Worm (Caenorhabditis elegans) whole organism, young adult: ENCODE results near the gene str-211.
A peak's percentile ranks its signal among the peaks of the same experiment; 100 is the strongest.
"Not testable (repeated sequence)": the region's sequence is repeated elsewhere in the genome, so short reads cannot be mapped to it uniquely, and the experiment has no call there.

Experiments used
- B0261.1 ChIP-seq: sonication (generic microtip); optimal IDR thresholded peaks from 2 replicates; lab custom pipeline; 2016; ENCODE audit warnings: mild to moderate bottlenecking, missing genetic modification characterization, moderate library complexity, missing compliant biosample characterization
- B0336.3 ChIP-seq: fragments of 200-800 bp; sonication (Bioruptor generic); IDR thresholded peaks from 2 replicates; pipeline ENCODE4 v1.3.6; 2022; ENCODE audit warnings: missing genetic modification characterization, missing compliant biosample characterization
- C06A6.2 ChIP-seq: fragments of 200-800 bp; sonication (Bioruptor generic); conservative IDR thresholded peaks from 2 replicates; pipeline ENCODE4 v1.3.6; 2022; ENCODE audit warnings: missing genetic modification characterization, missing compliant biosample characterization
- C17E4.6 ChIP-seq: fragments of 200-800 bp; sonication (Bioruptor generic); IDR thresholded peaks from 2 replicates; pipeline ENCODE4 v1.3.6; 2022; ENCODE audit warnings: missing genetic modification reagents, missing genetic modification characterization, missing compliant biosample characterization
- D2030.7 ChIP-seq: fragments of 200-800 bp; sonication (Bioruptor generic); IDR thresholded peaks from 2 replicates; pipeline ENCODE4 v1.3.6; 2022; ENCODE audit warnings: missing genetic modification reagents, missing genetic modification characterization, missing compliant biosample characterization
- F33H1.4 ChIP-seq: fragments of 200-800 bp; sonication (Bioruptor generic); IDR thresholded peaks from 2 replicates; pipeline ENCODE4 v1.3.6; 2022; ENCODE audit warnings: missing genetic modification reagents, missing genetic modification characterization, missing compliant biosample characterization
- F55B11.4 ChIP-seq: sonication (generic microtip); optimal IDR thresholded peaks from 2 replicates; lab custom pipeline; 2016; ENCODE audit warnings: missing compliant biosample characterization, missing genetic modification characterization, borderline replicate concordance; ENCODE audit not compliant: insufficient read depth
- Y53F4B.3 ChIP-seq: fragments of 200-800 bp; sonication (Bioruptor generic); IDR thresholded peaks from 2 replicates; pipeline ENCODE4 v1.3.6; 2022; ENCODE audit warnings: missing genetic modification reagents, missing genetic modification characterization, missing compliant biosample characterization
- Y95B8A.8 ChIP-seq: fragments of 200-800 bp; sonication (Bioruptor generic); IDR thresholded peaks from 2 replicates; pipeline ENCODE4 v1.3.6; 2022; ENCODE audit warnings: missing genetic modification reagents, missing genetic modification characterization, missing compliant biosample characterization
- akir-1 ChIP-seq: fragments of 200-800 bp; sonication (Bioruptor generic); optimal IDR thresholded peaks from 2 replicates; lab custom pipeline; 2018; ENCODE audit warnings: mild to moderate bottlenecking, missing genetic modification characterization, moderate library complexity, missing compliant biosample characterization
- ama-1 ChIP-seq, 3 experiments: fragments of 150-350 bp in 1 of 3; sonication (generic microtip) in 2 of 3; optimal IDR thresholded peaks; 2 replicates each; lab custom pipeline; 2014 to 2018; ENCODE audit warnings: missing biosample characterization in 2 of 3, missing genetic modification characterization in 2 of 3, missing genetic modification reagents in 2 of 3
- aptf-2 ChIP-seq: fragments of 200-800 bp; sonication (Bioruptor generic); conservative IDR thresholded peaks from 2 replicates; pipeline ENCODE4 v1.3.6; 2022; ENCODE audit warnings: missing genetic modification reagents, missing genetic modification characterization, missing compliant biosample characterization
- atf-7 ChIP-seq: sonication (generic microtip); optimal IDR thresholded peaks from 2 replicates; lab custom pipeline; 2017; ENCODE audit warnings: mild to moderate bottlenecking, missing genetic modification characterization, missing compliant biosample characterization
- attf-3 ChIP-seq: fragments of 200-800 bp; sonication (Bioruptor generic); conservative IDR thresholded peaks from 2 replicates; pipeline ENCODE4 v1.3.6; 2022; ENCODE audit warnings: missing genetic modification reagents, missing genetic modification characterization, missing compliant biosample characterization
- ceh-100 ChIP-seq: fragments of 200-800 bp; sonication (Bioruptor generic); IDR thresholded peaks from 2 replicates; pipeline ENCODE4 v1.3.6; 2022; ENCODE audit warnings: missing genetic modification reagents, missing genetic modification characterization, missing compliant biosample characterization
- ceh-91 ChIP-seq: fragments of 200-800 bp; sonication (Bioruptor generic); IDR thresholded peaks from 2 replicates; pipeline ENCODE4 v1.3.6; 2022; ENCODE audit warnings: missing genetic modification reagents, missing genetic modification characterization, missing compliant biosample characterization
- fkh-3 ChIP-seq: sonication (generic microtip); optimal IDR thresholded peaks from 2 replicates; lab custom pipeline; 2016; ENCODE audit warnings: mild to moderate bottlenecking, missing genetic modification characterization, missing compliant biosample characterization
- hmg-1.2 ChIP-seq: fragments of 200-800 bp; sonication (Bioruptor generic); IDR thresholded peaks from 2 replicates; pipeline ENCODE4 v1.3.6; 2022; ENCODE audit warnings: missing genetic modification reagents, missing genetic modification characterization, missing compliant biosample characterization
- hmg-20 ChIP-seq: fragments of 200-800 bp; sonication (Bioruptor generic); IDR thresholded peaks from 2 replicates; pipeline ENCODE4 v1.3.6; 2022; ENCODE audit warnings: missing genetic modification reagents, missing genetic modification characterization, missing compliant biosample characterization
- hrde-1 ChIP-seq: sonication (generic microtip); optimal IDR thresholded peaks from 2 replicates; lab custom pipeline; 2016; ENCODE audit warnings: missing genetic modification characterization, mild to moderate bottlenecking, missing compliant biosample characterization, moderate library complexity, missing genotype, missing genetic modification reagents, borderline replicate concordance
- lag-1 ChIP-seq: fragments of 200-800 bp; sonication (Bioruptor generic); IDR thresholded peaks from 2 replicates; pipeline ENCODE4 v1.3.6; 2022; ENCODE audit warnings: missing genetic modification reagents, missing genetic modification characterization, missing compliant biosample characterization
- lin-40 ChIP-seq: sonication (generic microtip); optimal IDR thresholded peaks from 2 replicates; lab custom pipeline; 2016; ENCODE audit warnings: missing genetic modification characterization, mild to moderate bottlenecking, missing compliant biosample characterization, missing genotype, missing genetic modification reagents
- lsl-1 ChIP-seq: fragments of 200-800 bp; sonication (Bioruptor generic); optimal IDR thresholded peaks from 2 replicates; lab custom pipeline; 2018; ENCODE audit warnings: mild to moderate bottlenecking, missing genetic modification characterization, moderate library complexity, missing compliant biosample characterization
- madf-10 ChIP-seq: sonication (generic microtip); optimal IDR thresholded peaks from 2 replicates; lab custom pipeline; 2016; ENCODE audit warnings: mild to moderate bottlenecking, missing genetic modification characterization, missing compliant biosample characterization
- mes-4 ChIP-seq: sonication (generic microtip); optimal IDR thresholded peaks from 2 replicates; lab custom pipeline; 2016; ENCODE audit warnings: missing genotype, missing genetic modification characterization, missing compliant biosample characterization
- nfya-2 ChIP-seq: fragments of 200-800 bp; sonication (Bioruptor generic); IDR thresholded peaks from 2 replicates; pipeline ENCODE4 v1.3.6; 2022; ENCODE audit warnings: missing genetic modification reagents, missing genetic modification characterization, missing compliant biosample characterization
- nhr-179 ChIP-seq: sonication (generic microtip); optimal IDR thresholded peaks from 2 replicates; lab custom pipeline; 2016; ENCODE audit warnings: mild to moderate bottlenecking, missing genetic modification characterization, missing compliant biosample characterization
- pbrm-1 ChIP-seq: fragments of 200-800 bp; sonication (Bioruptor generic); IDR thresholded peaks from 2 replicates; pipeline ENCODE4 v1.3.6; 2022; ENCODE audit warnings: missing genetic modification reagents, missing genetic modification characterization, missing compliant biosample characterization
- snpc-1.1 ChIP-seq: sonication (generic microtip); optimal IDR thresholded peaks from 2 replicates; lab custom pipeline; 2017; ENCODE audit warnings: missing genetic modification characterization, mild to moderate bottlenecking, missing compliant biosample characterization, antibody characterized with exemption, moderate library complexity, missing genotype, missing genetic modification reagents; ENCODE audit not compliant: insufficient read depth
- snpc-1.3 ChIP-seq: sonication (generic microtip); optimal IDR thresholded peaks from 2 replicates; lab custom pipeline; 2017; ENCODE audit warnings: missing genetic modification characterization, mild to moderate bottlenecking, missing compliant biosample characterization, antibody characterized with exemption, moderate library complexity, missing genotype, missing genetic modification reagents; ENCODE audit not compliant: insufficient read depth
- snpc-3.4 ChIP-seq: sonication (generic microtip); optimal IDR thresholded peaks from 2 replicates; lab custom pipeline; 2017; ENCODE audit warnings: missing genetic modification characterization, mild to moderate bottlenecking, missing compliant biosample characterization, antibody characterized with exemption, moderate library complexity, missing genotype, missing genetic modification reagents
- snpc-4 ChIP-seq, 5 experiments: fragments of 150-350 bp in 1 of 5; sonication (generic microtip) in 4 of 5; optimal IDR thresholded peaks; 2 replicates each; lab custom pipeline; 2014 to 2018; ENCODE audit warnings: missing genetic modification characterization in 5 of 5, missing biosample characterization in 3 of 5, antibody characterized with exemption in 2 of 5, mild to moderate bottlenecking in 2 of 5, missing compliant biosample characterization in 2 of 5, missing genotype in 2 of 5, moderate library complexity in 2 of 5, missing genetic modification reagents in 1 of 5
- sptf-2 ChIP-seq: fragments of 200-800 bp; sonication (Bioruptor generic); optimal IDR thresholded peaks from 2 replicates; lab custom pipeline; 2018; ENCODE audit warnings: mild to moderate bottlenecking, missing genetic modification characterization, missing compliant biosample characterization
- ztf-25 ChIP-seq: fragments of 200-800 bp; sonication (Bioruptor generic); IDR thresholded peaks from 2 replicates; pipeline ENCODE4 v1.3.6; 2022; ENCODE audit warnings: missing genetic modification reagents, missing genetic modification characterization, missing compliant biosample characterization
- ztf-26 ChIP-seq: sonication (generic microtip); optimal IDR thresholded peaks from 2 replicates; lab custom pipeline; 2017; ENCODE audit warnings: missing genetic modification characterization, missing compliant biosample characterization
- ztf-28 ChIP-seq: fragments of 200-800 bp; sonication (Bioruptor generic); IDR thresholded peaks from 2 replicates; pipeline ENCODE4 v1.3.6; 2022; ENCODE audit warnings: missing genetic modification reagents, missing genetic modification characterization, missing compliant biosample characterization

Gene str-211

DNA sequence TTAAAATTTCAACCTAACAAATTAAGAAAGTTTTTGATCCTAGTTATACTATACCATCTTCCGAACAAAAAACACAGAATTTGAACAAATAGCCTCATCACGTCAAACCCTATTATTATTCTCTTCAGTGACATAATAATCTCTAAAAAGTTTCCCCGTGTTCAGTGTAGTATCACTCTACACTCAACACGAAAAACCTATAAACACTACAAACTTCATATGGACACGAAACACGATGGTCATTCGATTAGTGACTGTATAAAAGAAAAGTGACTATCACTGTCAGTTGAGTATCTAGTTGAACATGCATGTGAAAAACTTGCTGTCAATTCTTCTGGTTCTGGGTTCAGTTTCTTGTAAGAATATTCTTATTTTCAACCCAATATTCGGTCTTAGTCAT is 40.4 kb downstream of the str-211 start, which contains the start of gene ugt-8:
Gene ugt-8, plus strand, starts transcription at position 235 of the 400 bp plus-strand sequence.
- TF ChIP-seq B0261.1 (tag; lab: Kevin White, UChicago) (no peak), pbrm-1 (GFP tag; lab: Robert Waterston, UW) (no peak), fkh-3 (tag; lab: Kevin White, UChicago) (no peak), D2030.7 (GFP tag; lab: Robert Waterston, UW) (no peak)

DNA sequence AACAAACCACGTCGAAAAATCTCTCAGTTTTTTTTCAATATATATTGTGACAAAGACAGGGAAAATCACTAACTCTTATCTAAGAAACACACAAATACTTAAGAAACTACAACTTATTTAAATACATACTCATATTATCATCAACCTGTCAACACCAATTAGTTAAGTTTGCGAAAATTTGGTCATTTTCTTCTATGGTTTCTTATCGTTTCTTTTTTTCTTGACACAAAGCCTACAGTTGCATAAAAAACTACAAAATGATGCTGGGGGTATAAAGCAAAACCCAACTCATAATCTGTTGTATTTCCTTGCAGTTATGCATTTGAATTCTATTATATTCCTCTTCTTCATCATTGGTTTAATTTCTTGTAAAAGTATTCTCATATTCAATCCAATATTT is 43.0 kb downstream of the str-211 start, which contains the start of gene ugt-67:
Gene ugt-67, plus strand, starts transcription at position 301 of the 400 bp plus-strand sequence.
- TF ChIP-seq ztf-28 (GFP tag; lab: Robert Waterston, UW) (no peak), madf-10 (tag; lab: Kevin White, UChicago) (no peak), atf-7 (no peak), Y95B8A.8 (GFP tag; lab: Robert Waterston, UW) (no peak), nfya-2 (GFP tag; lab: Robert Waterston, UW) (no peak), hmg-20 (GFP tag; lab: Robert Waterston, UW) (no peak), C17E4.6 (no peak), B0336.3 (GFP tag; lab: Robert Waterston, UW) (no peak), ztf-26 (tag; lab: Kevin White, UChicago) (no peak), ceh-100 (GFP tag; lab: Robert Waterston, UW) (no peak), C06A6.2 (no peak), snpc-1.3 (tag; lab: Kevin White, UChicago) (no peak), F33H1.4 (GFP tag; lab: Robert Waterston, UW) (no peak), lag-1 (GFP tag; lab: Robert Waterston, UW) (no peak), aptf-2 (no peak), attf-3 (GFP tag; lab: Robert Waterston, UW) (no peak)

ce11 chrV:4900020-4900419 is 44.1 kb downstream of the str-211 start, which contains the start of gene ugt-10:
Gene ugt-10 (minus strand): TSS chrV:4900120.
- TF ChIP-seq hmg-1.2 (GFP tag; lab: Robert Waterston, UW) (peak; percentile 62), snpc-4 (tag; optimal IDR thresholded peaks at IDR 0.05; lab: Kevin White, UChicago) (peak in 1 of 4 experiments; percentile 41)
- not testable (repeated sequence) for TF ChIP-seq snpc-4 (GFP tag; optimal IDR thresholded peaks at IDR 0.05; lab: Kevin White, UChicago)

DNA sequence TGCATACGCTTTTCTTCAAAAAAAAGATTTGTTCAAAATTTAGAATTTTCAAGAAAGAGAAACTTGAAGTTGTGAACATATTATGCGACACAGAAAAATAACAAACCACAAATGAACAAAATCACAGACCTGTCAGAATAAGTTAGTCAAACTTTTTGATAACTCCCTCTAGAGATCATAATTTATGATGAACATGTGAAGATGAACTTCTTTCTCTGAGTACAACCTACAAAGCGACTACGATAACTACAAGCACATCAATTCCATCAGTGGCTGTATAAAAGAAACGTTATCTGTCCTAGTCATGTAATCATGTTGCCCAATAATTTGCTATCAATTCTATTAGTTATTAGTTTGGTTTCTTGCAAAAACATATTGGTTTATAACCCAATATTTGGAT is 48.4 kb downstream of the str-211 start, which contains the start of gene ugt-9:
Gene ugt-9, plus strand, starts transcription at position 305 of the 400 bp plus-strand sequence.
- TF ChIP-seq nfya-2 (GFP tag; lab: Robert Waterston, UW), result no peak

- TF ChIP-seq sptf-2 (GFP tag; lab: Kevin White, UChicago) (no peak), lsl-1 (GFP tag; lab: Kevin White, UChicago) (no peak), ceh-91 (no peak), mes-4 (tag; lab: Kevin White, UChicago) (no peak), hrde-1 (tag; lab: Kevin White, UChicago) (no peak), aptf-2 (no peak), lin-40 (tag; lab: Kevin White, UChicago) (no peak), akir-1 (GFP tag; lab: Kevin White, UChicago) (no peak), F55B11.4 (tag; lab: Kevin White, UChicago) (no peak), Y53F4B.3 (GFP tag; lab: Robert Waterston, UW) (no peak), nhr-179 (no peak), snpc-3.4 (tag; lab: Kevin White, UChicago) (no peak), snpc-4 (GFP tag; optimal IDR thresholded peaks at IDR 0.05; lab: Kevin White, UChicago) (no peak), snpc-4 (tag; optimal IDR thresholded peaks at IDR 0.05; lab: Kevin White, UChicago) (no peak), ama-1 (optimal IDR thresholded peaks at IDR 0.05; lab: Kevin White, UChicago) (no peak), ama-1 (GFP tag; optimal IDR thresholded peaks at IDR 0.05; lab: Kevin White, UChicago) (no peak), Y95B8A.8 (GFP tag; lab: Robert Waterston, UW) (no peak), snpc-1.1 (no peak), ztf-25 (GFP tag; lab: Robert Waterston, UW) (no peak)
These were observed 49.1 kb downstream of the str-211 start, which contains the start of gene ugt-11 for ce11 chrV:4894971-4895370. Gene ugt-11 (minus strand): TSS chrV:4895071.
